Fruit fly (Drosophila melanogaster): ENCODE data around the gene Df31.

DNA sequence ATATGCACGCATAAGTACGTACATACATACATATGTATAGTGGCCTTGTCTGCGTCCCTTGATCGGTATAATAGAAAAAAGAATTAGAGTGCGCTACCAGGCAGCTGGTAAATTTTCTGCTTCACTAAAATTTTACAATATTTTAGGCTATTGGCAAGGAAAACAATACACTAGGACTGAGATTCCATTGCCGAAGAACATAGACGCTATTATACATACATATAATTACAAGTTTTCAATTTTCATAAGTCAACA is 758 bp upstream of the Df31 start:
- no peak for TF ChIP-seq CG17806 (tag; optimal IDR thresholded peaks at IDR 0.05)
- TF ChIP-seq fd96Ca (GFP tag; IDR thresholded peaks at IDR 0.05), result no peak
- no peak for TF ChIP-seq CG14655 (GFP tag; optimal IDR thresholded peaks at IDR 0.05)
- TF ChIP-seq CG13204 (GFP tag; optimal IDR thresholded peaks at IDR 0.05), result no peak
- TF ChIP-seq Pif1B (GFP tag; optimal IDR thresholded peaks at IDR 0.05), result no peak
- no peak for TF ChIP-seq CG32121 (GFP tag; IDR thresholded peaks at IDR 0.05)
- no peak for TF ChIP-seq CG12605 (GFP tag; IDR thresholded peaks at IDR 0.05)
